Worm (Caenorhabditis elegans): ENCODE measurements around the gene F46C3.7.

F46C3.7 gene

ce11 chrX:11464271-11465103 lies 24.6 kb downstream of the F46C3.7 start:
- no peak for TF ChIP-seq scrt-1 (GFP tag; IDR thresholded peaks at IDR 0.05)
- TF ChIP-seq F13C5.2 (tag; optimal IDR thresholded peaks at IDR 0.05) = no peak
- no peak for TF ChIP-seq sea-1 (GFP tag; conservative IDR thresholded peaks at IDR 0.05)
- no peak for TF ChIP-seq hnd-1 (tag; optimal IDR thresholded peaks at IDR 0.05)
- no peak for TF ChIP-seq tbx-37 (GFP tag; conservative IDR thresholded peaks at IDR 0.05)

ce11 chrX:11465215-11465614 lies 25.4 kb downstream of the F46C3.7 start, which contains the start of gene lin-14:
Gene lin-14, plus strand, starts transcription at chrX:11465560.
- TF ChIP-seq F13C5.2 (tag; optimal IDR thresholded peaks at IDR 0.05) = peak; percentile 53
- no peak for TF ChIP-seq sea-1 (GFP tag; conservative IDR thresholded peaks at IDR 0.05)
- TF ChIP-seq hmg-4 (GFP tag; optimal IDR thresholded peaks at IDR 0.05) = no peak
- no peak for TF ChIP-seq ceh-13 (GFP tag; optimal IDR thresholded peaks at IDR 0.05)

ce11 chrX:11466444-11467319 lies 26.8 kb downstream of the F46C3.7 start:
- TF ChIP-seq hnd-1 (tag; optimal IDR thresholded peaks at IDR 0.05) = no peak
- TF ChIP-seq tra-4 (tag; optimal IDR thresholded peaks at IDR 0.05) = no peak
- no peak for TF ChIP-seq tbx-11 (GFP tag; IDR thresholded peaks at IDR 0.05)
- no peak for TF ChIP-seq flt-1 (GFP tag; IDR thresholded peaks at IDR 0.05)
- no peak for TF ChIP-seq hmbx-1 (tag; optimal IDR thresholded peaks at IDR 0.05)
- TF ChIP-seq sea-1 (GFP tag; conservative IDR thresholded peaks at IDR 0.05) = no peak
- TF ChIP-seq ets-7 (tag; optimal IDR thresholded peaks at IDR 0.05) = no peak
- TF ChIP-seq ceh-13 (GFP tag; optimal IDR thresholded peaks at IDR 0.05) = no peak
- no peak for TF ChIP-seq pes-1 (GFP tag; IDR thresholded peaks at IDR 0.05)

- TF ChIP-seq flt-1 (GFP tag; IDR thresholded peaks at IDR 0.05) (no peak), ceh-36 (tag; optimal IDR thresholded peaks at IDR 0.05) (no peak), ceh-13 (GFP tag; optimal IDR thresholded peaks at IDR 0.05) (no peak), F13C5.2 (tag; optimal IDR thresholded peaks at IDR 0.05) (peak; percentile 6), hnd-1 (tag; optimal IDR thresholded peaks at IDR 0.05) (no peak), sea-1 (GFP tag; conservative IDR thresholded peaks at IDR 0.05) (no peak), hmg-4 (GFP tag; optimal IDR thresholded peaks at IDR 0.05) (no peak), scrt-1 (GFP tag; IDR thresholded peaks at IDR 0.05) (0 out of 2 replicates have a peak, but pooled peaks have one; percentile 26), hmbx-1 (tag; optimal IDR thresholded peaks at IDR 0.05) (no peak), aly-1 (tag; optimal IDR thresholded peaks at IDR 0.05) (no peak), tbx-11 (GFP tag; IDR thresholded peaks at IDR 0.05) (no peak), tra-4 (tag; optimal IDR thresholded peaks at IDR 0.05) (no peak), ets-7 (tag; optimal IDR thresholded peaks at IDR 0.05) (no peak), B0310.2 (tag; optimal IDR thresholded peaks at IDR 0.05) (no peak), pes-1 (GFP tag; IDR thresholded peaks at IDR 0.05) (peak; percentile 23; the same call in 1 of the 2 replicates), tbx-37 (GFP tag; conservative IDR thresholded peaks at IDR 0.05) (0 out of 2 replicates have a peak, but pooled peaks have one; percentile 10), ama-1 (optimal IDR thresholded peaks at IDR 0.05) (no peak)
Observed at ce11 chrX:11467320-11467732, 27.5 kb downstream of the F46C3.7 start.

ce11 chrX:11468814-11469213 lies 29.0 kb downstream of the F46C3.7 start:
- no peak for TF ChIP-seq hnd-1 (tag; optimal IDR thresholded peaks at IDR 0.05)
- no peak for TF ChIP-seq hmbx-1 (tag; optimal IDR thresholded peaks at IDR 0.05)
- no peak for TF ChIP-seq flt-1 (GFP tag; IDR thresholded peaks at IDR 0.05)
- no peak for TF ChIP-seq B0310.2 (tag; optimal IDR thresholded peaks at IDR 0.05)
- TF ChIP-seq sea-1 (GFP tag; conservative IDR thresholded peaks at IDR 0.05) = no peak
- no peak for TF ChIP-seq ama-1 (optimal IDR thresholded peaks at IDR 0.05)
- TF ChIP-seq ceh-36 (tag; optimal IDR thresholded peaks at IDR 0.05) = no peak
- TF ChIP-seq pes-1 (GFP tag; IDR thresholded peaks at IDR 0.05) = no peak
- TF ChIP-seq hmg-4 (GFP tag; optimal IDR thresholded peaks at IDR 0.05) = no peak
- TF ChIP-seq ets-7 (tag; optimal IDR thresholded peaks at IDR 0.05) = no peak
- no peak for TF ChIP-seq tbx-11 (GFP tag; IDR thresholded peaks at IDR 0.05)
- no peak for TF ChIP-seq tra-4 (tag; optimal IDR thresholded peaks at IDR 0.05)
- no peak for TF ChIP-seq F13C5.2 (tag; optimal IDR thresholded peaks at IDR 0.05)
- no peak for TF ChIP-seq tbx-37 (GFP tag; conservative IDR thresholded peaks at IDR 0.05)
- TF ChIP-seq scrt-1 (GFP tag; IDR thresholded peaks at IDR 0.05) = no peak
- no peak for TF ChIP-seq ceh-13 (GFP tag; optimal IDR thresholded peaks at IDR 0.05)

- TF ChIP-seq ets-7 (tag; optimal IDR thresholded peaks at IDR 0.05) (no peak), scrt-1 (GFP tag; IDR thresholded peaks at IDR 0.05) (no peak), aly-1 (tag; optimal IDR thresholded peaks at IDR 0.05) (no peak), tra-4 (tag; optimal IDR thresholded peaks at IDR 0.05) (no peak), B0310.2 (tag; optimal IDR thresholded peaks at IDR 0.05) (no peak), tbx-11 (GFP tag; IDR thresholded peaks at IDR 0.05) (no peak)
Observed at ce11 chrX:11469600-11469999, 29.8 kb downstream of the F46C3.7 start.

ce11 chrX:11471409-11471808 lies 31.6 kb downstream of the F46C3.7 start:
- TF ChIP-seq tbx-11 (GFP tag; IDR thresholded peaks at IDR 0.05) (no peak), tra-4 (tag; optimal IDR thresholded peaks at IDR 0.05) (no peak), ceh-36 (tag; optimal IDR thresholded peaks at IDR 0.05) (no peak), B0310.2 (tag; optimal IDR thresholded peaks at IDR 0.05) (no peak), scrt-1 (GFP tag; IDR thresholded peaks at IDR 0.05) (no peak), ets-7 (tag; optimal IDR thresholded peaks at IDR 0.05) (no peak), hmg-4 (GFP tag; optimal IDR thresholded peaks at IDR 0.05) (no peak), F13C5.2 (tag; optimal IDR thresholded peaks at IDR 0.05) (no peak), ceh-13 (GFP tag; optimal IDR thresholded peaks at IDR 0.05) (no peak)
